Fruit fly (Drosophila melanogaster) whole organism, embryonic: ENCODE data around the gene CG4645.

Experiments used
- Asciz ChIP-seq: fragments of 200-800 bp; sonication (Bioruptor generic); optimal IDR thresholded peaks from 2 replicates; lab custom pipeline; 2017; ENCODE audit warnings: missing biosample characterization, mild to moderate bottlenecking, missing genetic modification characterization, missing genetic modification reagents
- Atf-2 ChIP-seq: fragments of 200-800 bp; sonication (Bioruptor generic); optimal IDR thresholded peaks from 2 replicates; lab custom pipeline; 2016; ENCODE audit warnings: missing biosample characterization, missing genetic modification characterization
- CG10321 ChIP-seq: fragments of 200-800 bp; sonication (Bioruptor generic); IDR thresholded peaks from 2 replicates; pipeline ENCODE4 v1.3.6; 2022; ENCODE audit warnings: missing biosample characterization, missing genetic modification characterization
- CG10543 ChIP-seq: fragments of 200-800 bp; sonication (Bioruptor generic); optimal IDR thresholded peaks from 3 replicates; lab custom pipeline; 2017; ENCODE audit warnings: missing biosample characterization, mild to moderate bottlenecking, missing genetic modification characterization, moderate library complexity
- CG11085 ChIP-seq: fragments of 200-800 bp; sonication (Bioruptor generic); IDR thresholded peaks from 2 replicates; pipeline ENCODE4 v1.3.6; 2022; ENCODE audit warnings: missing biosample characterization, missing genetic modification characterization
- CG11247 ChIP-seq: fragments of 200-800 bp; sonication (Bioruptor generic); IDR thresholded peaks from 2 replicates; pipeline ENCODE4 v1.3.6; 2022; ENCODE audit warnings: missing biosample characterization, missing genetic modification characterization
- CG11398 ChIP-seq: fragments of 200-800 bp; sonication (Bioruptor generic); optimal IDR thresholded peaks from 2 replicates; lab custom pipeline; 2016; ENCODE audit warnings: missing biosample characterization, missing genetic modification characterization
- CG12299 ChIP-seq: fragments of 200-800 bp; sonication (Bioruptor generic); optimal IDR thresholded peaks from 2 replicates; lab custom pipeline; 2018; ENCODE audit warnings: missing biosample characterization, mild to moderate bottlenecking, missing genetic modification characterization
- CG12391 ChIP-seq: fragments of 200-800 bp; sonication (Bioruptor generic); optimal IDR thresholded peaks from 3 replicates; lab custom pipeline; 2018; ENCODE audit warnings: missing biosample characterization, mild to moderate bottlenecking, missing genetic modification characterization, moderate library complexity
- CG14050 ChIP-seq: fragments of 200-800 bp; sonication (Bioruptor generic); IDR thresholded peaks from 3 replicates; pipeline ENCODE4 v1.3.6; 2022; ENCODE audit warnings: missing biosample characterization, missing genetic modification characterization
- CG15514 ChIP-seq: fragments of 200-800 bp; sonication (Bioruptor generic); optimal IDR thresholded peaks from 3 replicates; lab custom pipeline; 2017; ENCODE audit warnings: missing biosample characterization, missing genetic modification characterization, mild to moderate bottlenecking, moderate library complexity, missing genetic modification reagents
- CG2116 ChIP-seq: fragments of 200-800 bp; sonication (Bioruptor generic); optimal IDR thresholded peaks from 3 replicates; lab custom pipeline; 2018; ENCODE audit warnings: missing biosample characterization, mild to moderate bottlenecking, missing genetic modification characterization
- CG30403 ChIP-seq: fragments of 200-800 bp; sonication (Bioruptor generic); optimal IDR thresholded peaks from 3 replicates; lab custom pipeline; 2016; ENCODE audit warnings: missing biosample characterization, missing genetic modification characterization
- CG32532 ChIP-seq: fragments of 200-800 bp; sonication (Bioruptor generic); IDR thresholded peaks from 2 replicates; pipeline ENCODE4 v1.3.6; 2022; ENCODE audit warnings: missing biosample characterization, missing genetic modification characterization
- CG3281 ChIP-seq: fragments of 200-800 bp; sonication (Bioruptor generic); optimal IDR thresholded peaks from 3 replicates; lab custom pipeline; 2017; ENCODE audit warnings: missing biosample characterization, mild to moderate bottlenecking, missing genetic modification characterization
- CG4282 ChIP-seq: fragments of 200-800 bp; sonication (Bioruptor generic); optimal IDR thresholded peaks from 2 replicates; lab custom pipeline; 2016; ENCODE audit warnings: missing biosample characterization, missing genetic modification characterization
- CG5953 ChIP-seq: fragments of 200-800 bp; sonication (Bioruptor generic); IDR thresholded peaks from 2 replicates; pipeline ENCODE4 v1.3.6; 2022; ENCODE audit warnings: missing biosample characterization, missing genetic modification characterization
- CG6175 ChIP-seq: fragments of 200-800 bp; sonication (Bioruptor generic); IDR thresholded peaks from 3 replicates; pipeline ENCODE4 v1.3.6; 2022; ENCODE audit warnings: missing biosample characterization, missing genetic modification characterization
- CG6683 ChIP-seq: fragments of 200-800 bp; sonication (Bioruptor generic); optimal IDR thresholded peaks from 2 replicates; lab custom pipeline; 2017; ENCODE audit warnings: missing biosample characterization, mild to moderate bottlenecking, missing genetic modification characterization, missing genetic modification reagents
- CG6689 ChIP-seq: fragments of 200-800 bp; sonication (Bioruptor generic); IDR thresholded peaks from 2 replicates; pipeline ENCODE4 v1.3.6; 2022; ENCODE audit warnings: missing biosample characterization, missing genetic modification characterization
- CG6791 ChIP-seq: fragments of 200-800 bp; sonication (Bioruptor generic); IDR thresholded peaks from 3 replicates; pipeline ENCODE4 v1.3.6; 2022; ENCODE audit warnings: missing biosample characterization, missing genetic modification characterization; ENCODE audit not compliant: partially characterized antibody
- CG7271 ChIP-seq: fragments of 200-800 bp; sonication (Bioruptor generic); optimal IDR thresholded peaks from 2 replicates; lab custom pipeline; 2018; ENCODE audit warnings: missing biosample characterization, mild to moderate bottlenecking, missing genetic modification characterization, moderate library complexity
- Dip2 ChIP-seq: fragments of 200-800 bp; sonication (Bioruptor generic); IDR thresholded peaks from 2 replicates; pipeline ENCODE4 v1.3.6; 2022; ENCODE audit warnings: missing biosample characterization, missing genetic modification characterization
- Lpt ChIP-seq: fragments of >200 bp; optimal IDR thresholded peaks from 2 replicates; lab custom pipeline; 2018; ENCODE audit warnings: missing biosample characterization, missing genetic modification characterization
- Mad ChIP-seq: fragments of 200-800 bp; sonication (Bioruptor generic); optimal IDR thresholded peaks from 2 replicates; lab custom pipeline; 2016; ENCODE audit warnings: missing biosample characterization, missing genetic modification characterization
- Mes4 ChIP-seq: fragments of 200-800 bp; sonication (Bioruptor generic); optimal IDR thresholded peaks from 2 replicates; lab custom pipeline; 2016; ENCODE audit warnings: missing biosample characterization, missing genetic modification characterization
- Myb ChIP-seq: fragments of 200-800 bp; sonication (Bioruptor generic); optimal IDR thresholded peaks from 2 replicates; lab custom pipeline; 2016; ENCODE audit warnings: missing biosample characterization, missing genetic modification characterization
- Rx ChIP-seq: fragments of 200-800 bp; sonication (Bioruptor generic); IDR thresholded peaks from 2 replicates; pipeline ENCODE4 v1.3.6; 2022; ENCODE audit warnings: missing biosample characterization, missing genetic modification characterization
- Six4 ChIP-seq: fragments of 200-800 bp; sonication (Bioruptor generic); optimal IDR thresholded peaks from 2 replicates; lab custom pipeline; 2016; ENCODE audit warnings: missing biosample characterization, missing genetic modification characterization
- ab ChIP-seq: fragments of 200-800 bp; sonication (Bioruptor generic); optimal IDR thresholded peaks from 2 replicates; lab custom pipeline; 2016; ENCODE audit warnings: missing biosample characterization, missing genetic modification characterization
- ap ChIP-seq: fragments of 200-800 bp; sonication (Bioruptor generic); IDR thresholded peaks from 2 replicates; pipeline ENCODE4 v1.3.6; 2022; ENCODE audit warnings: missing biosample characterization, missing genetic modification characterization
- dmrt99B ChIP-seq: fragments of 200-800 bp; sonication (Bioruptor generic); optimal IDR thresholded peaks from 2 replicates; lab custom pipeline; 2018; ENCODE audit warnings: missing biosample characterization, mild to moderate bottlenecking, missing genetic modification characterization, moderate library complexity
- insv ChIP-seq, 2 experiments: fragments of 200-800 bp; sonication (Bioruptor generic); optimal IDR thresholded peaks; 3 replicates each; lab custom pipeline; 2016 to 2018; ENCODE audit warnings: missing biosample characterization in 2 of 2, missing genetic modification characterization in 2 of 2
- jumu ChIP-seq: fragments of 200-800 bp; sonication (Bioruptor generic); optimal IDR thresholded peaks from 3 replicates; lab custom pipeline; 2016; ENCODE audit warnings: missing biosample characterization, missing genetic modification characterization
- ken ChIP-seq: fragments of 200-800 bp; sonication (Bioruptor generic); IDR thresholded peaks from 3 replicates; pipeline ENCODE4 v1.3.6; 2022; ENCODE audit warnings: missing biosample characterization, missing genetic modification characterization
- lab ChIP-seq: fragments of 200-800 bp; sonication (Bioruptor generic); optimal IDR thresholded peaks from 3 replicates; lab custom pipeline; 2017; ENCODE audit warnings: missing biosample characterization, missing genetic modification characterization, mild to moderate bottlenecking, moderate library complexity, missing genetic modification reagents
- nmo ChIP-seq: fragments of 200-800 bp; sonication (Bioruptor generic); optimal IDR thresholded peaks from 2 replicates; lab custom pipeline; 2018; ENCODE audit warnings: missing biosample characterization, mild to moderate bottlenecking, missing genetic modification characterization, moderate library complexity
- nom ChIP-seq: fragments of 200-800 bp; sonication (Bioruptor generic); optimal IDR thresholded peaks from 2 replicates; lab custom pipeline; 2017; ENCODE audit warnings: missing biosample characterization, missing genetic modification characterization, mild to moderate bottlenecking, moderate library complexity, missing genetic modification reagents
- pb ChIP-seq: fragments of 200-800 bp; sonication (Bioruptor generic); optimal IDR thresholded peaks from 3 replicates; lab custom pipeline; 2016; ENCODE audit warnings: missing biosample characterization, missing genetic modification characterization
- pnt ChIP-seq: fragments of 200-800 bp; sonication (Bioruptor generic); optimal IDR thresholded peaks from 3 replicates; lab custom pipeline; 2016; ENCODE audit warnings: missing biosample characterization, missing genetic modification characterization
- row ChIP-seq: fragments of 200-800 bp; sonication (Bioruptor generic); IDR thresholded peaks from 3 replicates; pipeline ENCODE4 v1.3.6; 2022; ENCODE audit warnings: missing biosample characterization, missing genetic modification characterization
- sc ChIP-seq, 3 experiments: fragments of >200 bp in 2 of 3; fragments of 200-800 bp in 1 of 3; sonication (Bioruptor generic) in 1 of 3; optimal IDR thresholded peaks; 2 replicates in 2 of 3; 3 replicates in 1 of 3; lab custom pipeline; 2017; ENCODE audit warnings: mild to moderate bottlenecking in 1 of 3, missing biosample characterization in 1 of 3, missing genetic modification characterization in 1 of 3, missing genetic modification reagents in 1 of 3
- shn ChIP-seq: fragments of 200-800 bp; sonication (Bioruptor generic); optimal IDR thresholded peaks from 3 replicates; lab custom pipeline; 2016; ENCODE audit warnings: missing biosample characterization, missing genetic modification characterization
- tgo ChIP-seq: fragments of 200-800 bp; sonication (Bioruptor generic); IDR thresholded peaks from 3 replicates; pipeline ENCODE4 v1.3.6; 2022; ENCODE audit warnings: missing biosample characterization, missing genetic modification characterization
- tio ChIP-seq: fragments of 200-800 bp; sonication (Bioruptor generic); optimal IDR thresholded peaks from 2 replicates; lab custom pipeline; 2017; ENCODE audit warnings: missing biosample characterization, missing genetic modification characterization, inconsistent platforms
- tx ChIP-seq: fragments of 200-800 bp; sonication (Bioruptor generic); optimal IDR thresholded peaks from 2 replicates; lab custom pipeline; 2016; ENCODE audit warnings: missing biosample characterization, missing genetic modification characterization
- unpg ChIP-seq: fragments of 200-800 bp; sonication (Bioruptor generic); optimal IDR thresholded peaks from 3 replicates; lab custom pipeline; 2018; ENCODE audit warnings: missing biosample characterization, mild to moderate bottlenecking, missing genetic modification characterization, moderate library complexity
- zen2 ChIP-seq: fragments of 200-800 bp; sonication (Bioruptor generic); IDR thresholded peaks from 3 replicates; pipeline ENCODE4 v1.3.6; 2022; ENCODE audit warnings: missing biosample characterization, missing genetic modification characterization; ENCODE audit not compliant: partially characterized antibody

Gene CG4645

DNA sequence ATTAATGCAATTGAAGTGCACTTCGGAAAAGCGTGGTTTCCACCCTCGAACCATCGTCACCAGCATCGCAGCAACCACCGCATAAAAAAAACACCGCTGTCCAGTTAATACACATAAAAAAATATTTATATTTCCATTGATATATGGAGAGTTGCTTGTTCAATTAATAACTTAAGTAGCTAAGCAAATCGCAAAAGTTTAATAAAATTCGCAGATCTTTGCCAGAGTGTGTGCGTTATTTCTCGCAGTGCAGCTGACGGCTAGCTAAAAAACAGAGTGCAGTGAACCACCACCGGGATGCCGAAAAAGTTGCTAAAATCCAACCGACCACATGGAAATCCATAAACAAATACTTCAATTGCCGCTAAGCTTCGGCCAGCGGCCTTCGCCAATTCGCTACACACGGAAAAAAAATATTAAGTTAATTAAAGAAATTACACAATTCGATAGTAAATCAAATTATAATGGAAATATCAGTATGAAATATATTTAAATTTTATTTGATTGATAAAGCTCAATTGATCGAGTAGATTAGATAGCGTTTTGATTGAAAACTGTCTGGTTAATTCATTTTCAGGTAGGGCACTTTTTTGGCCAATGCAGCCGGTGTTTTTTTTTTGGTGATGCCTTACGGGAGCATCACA is 13.6 kb downstream of the CG4645 start (continued):
- TF ChIP-seq CG11247 (GFP tag; lab: Robert Waterston, UW): no peak
- TF ChIP-seq ap (GFP tag; lab: Robert Waterston, UW): no peak
- TF ChIP-seq Lpt (GFP tag; lab: Kevin White, UChicago): no peak
- TF ChIP-seq pnt (GFP tag; lab: Kevin White, UChicago): no peak
- no peak for TF ChIP-seq insv (GFP tag; optimal IDR thresholded peaks at IDR 0.05; lab: Kevin White, UChicago)
- TF ChIP-seq nmo: peak; percentile 61
- TF ChIP-seq shn (GFP tag; lab: Kevin White, UChicago): no peak
- TF ChIP-seq zen2 (GFP tag; lab: Robert Waterston, UW): no peak
- no peak for TF ChIP-seq CG11398 (GFP tag; lab: Kevin White, UChicago)
- no peak for TF ChIP-seq Atf-2
- TF ChIP-seq Mes4 (GFP tag; lab: Kevin White, UChicago): no peak
- TF ChIP-seq Myb (GFP tag; lab: Kevin White, UChicago): no peak
- TF ChIP-seq Rx (GFP tag; lab: Robert Waterston, UW): no peak
- TF ChIP-seq CG30403 (GFP tag; lab: Kevin White, UChicago): peak; percentile 34
- TF ChIP-seq CG10321 (GFP tag; lab: Robert Waterston, UW): no peak
- no peak for TF ChIP-seq CG12299 (tag; lab: Kevin White, UChicago)
- TF ChIP-seq jumu (GFP tag; lab: Kevin White, UChicago): no peak
- TF ChIP-seq Asciz (GFP tag; lab: Kevin White, UChicago): no peak
- TF ChIP-seq CG2116 (GFP tag; lab: Kevin White, UChicago): no peak
- TF ChIP-seq Mad (GFP tag; lab: Kevin White, UChicago): no peak
- TF ChIP-seq CG14050 (GFP tag; lab: Robert Waterston, UW): no peak
- no peak for TF ChIP-seq CG7271 (tag; lab: Kevin White, UChicago)
- TF ChIP-seq ab (GFP tag; lab: Kevin White, UChicago): no peak
- no peak for TF ChIP-seq Dip2 (GFP tag; lab: Robert Waterston, UW)
- TF ChIP-seq CG6791 (GFP tag; lab: Robert Waterston, UW): no peak
- no peak for TF ChIP-seq CG6175 (GFP tag; lab: Robert Waterston, UW)
- peak; percentile 60 for TF ChIP-seq dmrt99B
- TF ChIP-seq CG12391: peak; percentile 39
- no peak for TF ChIP-seq CG10543 (GFP tag; lab: Kevin White, UChicago)
- TF ChIP-seq nom (GFP tag; lab: Kevin White, UChicago): no peak
- TF ChIP-seq tx: no peak

- TF ChIP-seq CG6683 (GFP tag; lab: Kevin White, UChicago): peak; percentile 26
- peak; percentile 33 for TF ChIP-seq CG3281
- peak; percentile 79 for TF ChIP-seq ken (GFP tag; lab: Robert Waterston, UW)
- TF ChIP-seq CG32532 (GFP tag; lab: Robert Waterston, UW): peak; percentile 61; the same call in 1 of the 2 replicates
- TF ChIP-seq CG6689 (GFP tag; lab: Robert Waterston, UW): peak; percentile 78
- TF ChIP-seq CG15514 (GFP tag; lab: Kevin White, UChicago): peak; percentile 21
- peak; percentile 0 for TF ChIP-seq Six4
- TF ChIP-seq CG4282 (GFP tag; lab: Kevin White, UChicago): no peak
- TF ChIP-seq pb: no peak
- TF ChIP-seq tgo: peak; percentile 66
- peak; percentile 74 for TF ChIP-seq lab (GFP tag; lab: Kevin White, UChicago)
- TF ChIP-seq row: peak; percentile 86
- peak; percentile 22 for TF ChIP-seq unpg
- TF ChIP-seq CG5953 (GFP tag; lab: Robert Waterston, UW): peak; percentile 37; the same call in 1 of the 2 replicates
- peak; percentile 57; the same call in 1 of the 2 replicates for TF ChIP-seq CG11085 (GFP tag; lab: Robert Waterston, UW)
- peak; percentile 5 for TF ChIP-seq tio (GFP tag; lab: Kevin White, UChicago)
- no peak for TF ChIP-seq sc (optimal IDR thresholded peaks at IDR 0.05; lab: Kevin White, UChicago)
- peak; percentile 40 for TF ChIP-seq sc (GFP tag; optimal IDR thresholded peaks at IDR 0.05; lab: Kevin White, UChicago)
- TF ChIP-seq ab (GFP tag; lab: Kevin White, UChicago): no peak
- TF ChIP-seq CG14050 (GFP tag; lab: Robert Waterston, UW): peak; percentile 29; the same call in 2 of the 3 replicates
These were observed 15.9 kb downstream of the CG4645 start for dm6 chrX:12925426-12926256.
